Fruit fly (Drosophila melanogaster) whole organism, embryonic: ENCODE results near the gene Pfdn2.

Experiments used
- Antp ChIP-seq: fragments of 200-800 bp; sonication (Bioruptor generic); optimal IDR thresholded peaks from 3 replicates; lab custom pipeline; 2016; ENCODE audit warnings: missing biosample characterization, missing genetic modification characterization
- Atf6 ChIP-seq: fragments of 200-800 bp; sonication (Bioruptor generic); IDR thresholded peaks from 2 replicates; pipeline ENCODE4 v1.3.6; 2022; ENCODE audit warnings: missing biosample characterization, missing genetic modification characterization
- Blimp-1 ChIP-seq: fragments of 200-800 bp; sonication (Bioruptor generic); optimal IDR thresholded peaks from 3 replicates; lab custom pipeline; 2018; ENCODE audit warnings: missing biosample characterization, missing genetic modification characterization, mild to moderate bottlenecking, moderate library complexity, missing genetic modification reagents
- CG10462 ChIP-seq: fragments of 200-800 bp; sonication (Bioruptor generic); optimal IDR thresholded peaks from 2 replicates; lab custom pipeline; 2016; ENCODE audit warnings: missing biosample characterization, missing genetic modification characterization
- CG12104 ChIP-seq: fragments of 200-800 bp; sonication (Bioruptor generic); optimal IDR thresholded peaks from 3 replicates; lab custom pipeline; 2016; ENCODE audit warnings: missing biosample characterization, missing genetic modification characterization
- CG15514 ChIP-seq: fragments of 200-800 bp; sonication (Bioruptor generic); optimal IDR thresholded peaks from 3 replicates; lab custom pipeline; 2017; ENCODE audit warnings: missing biosample characterization, missing genetic modification characterization, mild to moderate bottlenecking, moderate library complexity, missing genetic modification reagents
- CG15696 ChIP-seq: fragments of 200-800 bp; sonication (Bioruptor generic); optimal IDR thresholded peaks from 2 replicates; lab custom pipeline; 2019; ENCODE audit warnings: missing biosample characterization, mild to moderate bottlenecking, missing genetic modification characterization, moderate library complexity
- CG17359 ChIP-seq: fragments of 200-800 bp; sonication (Bioruptor generic); optimal IDR thresholded peaks from 3 replicates; lab custom pipeline; 2018; ENCODE audit warnings: missing biosample characterization, mild to moderate bottlenecking, missing genetic modification characterization, moderate library complexity
- CG17385 ChIP-seq: fragments of 200-800 bp; sonication (Bioruptor generic); optimal IDR thresholded peaks from 3 replicates; lab custom pipeline; 2018; ENCODE audit warnings: missing biosample characterization, mild to moderate bottlenecking, missing genetic modification characterization
- CG2120 ChIP-seq: fragments of 200-800 bp; sonication (Bioruptor generic); optimal IDR thresholded peaks from 3 replicates; lab custom pipeline; 2016; ENCODE audit warnings: missing biosample characterization, missing genetic modification characterization
- CG2202 ChIP-seq: fragments of 200-800 bp; sonication (Bioruptor generic); optimal IDR thresholded peaks from 2 replicates; lab custom pipeline; 2018; ENCODE audit warnings: missing biosample characterization, mild to moderate bottlenecking, missing genetic modification characterization
- CG30403 ChIP-seq: fragments of 200-800 bp; sonication (Bioruptor generic); optimal IDR thresholded peaks from 3 replicates; lab custom pipeline; 2016; ENCODE audit warnings: missing biosample characterization, missing genetic modification characterization
- CG31224 ChIP-seq: fragments of 200-800 bp; sonication (Bioruptor generic); IDR thresholded peaks from 2 replicates; pipeline ENCODE4 v1.3.6; 2022; ENCODE audit warnings: missing biosample characterization, missing genetic modification characterization
- CG6854 ChIP-seq: fragments of 200-800 bp; sonication (Bioruptor generic); optimal IDR thresholded peaks from 3 replicates; lab custom pipeline; 2017; ENCODE audit warnings: missing biosample characterization, mild to moderate bottlenecking, missing genetic modification characterization
- CG7839 ChIP-seq: fragments of 200-800 bp; sonication (Bioruptor generic); optimal IDR thresholded peaks from 3 replicates; lab custom pipeline; 2018; ENCODE audit warnings: missing biosample characterization, mild to moderate bottlenecking, missing genetic modification characterization, moderate library complexity
- CG7987 ChIP-seq: fragments of 200-800 bp; sonication (Bioruptor generic); optimal IDR thresholded peaks from 2 replicates; lab custom pipeline; 2018; ENCODE audit warnings: missing biosample characterization, mild to moderate bottlenecking, missing genetic modification characterization, moderate library complexity
- CG8290 ChIP-seq, 3 experiments: fragments of 200-800 bp; sonication (Bioruptor generic); optimal IDR thresholded peaks; 2 replicates each; lab custom pipeline; 2016 to 2019; ENCODE audit warnings: missing biosample characterization in 3 of 3, missing genetic modification characterization in 3 of 3, mild to moderate bottlenecking in 2 of 3, moderate library complexity in 1 of 3
- CG8765 ChIP-seq: fragments of 200-800 bp; sonication (Bioruptor generic); IDR thresholded peaks from 2 replicates; pipeline ENCODE4 v1.3.6; 2022; ENCODE audit warnings: missing biosample characterization, missing genetic modification characterization
- CG8944 ChIP-seq: fragments of 200-800 bp; sonication (Bioruptor generic); optimal IDR thresholded peaks from 3 replicates; lab custom pipeline; 2016; ENCODE audit warnings: missing biosample characterization, missing genetic modification characterization
- CG9876 ChIP-seq: fragments of 200-800 bp; sonication (Bioruptor generic); optimal IDR thresholded peaks from 2 replicates; lab custom pipeline; 2016; ENCODE audit warnings: missing biosample characterization, missing genetic modification characterization
- CHES-1-like ChIP-seq: fragments of 200-800 bp; sonication (Bioruptor generic); optimal IDR thresholded peaks from 2 replicates; lab custom pipeline; 2016; ENCODE audit warnings: missing biosample characterization, missing genetic modification characterization
- Chrac-16 ChIP-seq: fragments of 200-800 bp; sonication (Bioruptor generic); optimal IDR thresholded peaks from 3 replicates; lab custom pipeline; 2016; ENCODE audit warnings: missing biosample characterization, missing genetic modification characterization
- Fer3 ChIP-seq: fragments of 200-800 bp; sonication (Bioruptor generic); optimal IDR thresholded peaks from 2 replicates; lab custom pipeline; 2018; ENCODE audit warnings: missing biosample characterization, mild to moderate bottlenecking, missing genetic modification characterization, moderate library complexity
- HLH4C ChIP-seq: fragments of 200-800 bp; sonication (Bioruptor generic); IDR thresholded peaks from 3 replicates; pipeline ENCODE4 v1.3.6; 2022; ENCODE audit warnings: missing biosample characterization, missing genetic modification characterization; ENCODE audit not compliant: partially characterized antibody
- Hsf ChIP-seq: fragments of 200-800 bp; sonication (Bioruptor generic); optimal IDR thresholded peaks from 3 replicates; lab custom pipeline; 2016; ENCODE audit warnings: missing biosample characterization, missing genetic modification characterization
- NK7.1 ChIP-seq: fragments of 200-800 bp; sonication (Bioruptor generic); optimal IDR thresholded peaks from 3 replicates; lab custom pipeline; 2016; ENCODE audit warnings: missing biosample characterization, missing genetic modification characterization
- Stat92E ChIP-seq, 3 experiments: fragments of >200 bp in 2 of 3; fragments of 200-800 bp in 1 of 3; sonication (Bioruptor generic) in 1 of 3; optimal IDR thresholded peaks; 2 replicates each; lab custom pipeline; 2017 to 2019; ENCODE audit warnings: missing biosample characterization in 3 of 3, missing genetic modification characterization in 3 of 3, mild to moderate bottlenecking in 1 of 3, moderate library complexity in 1 of 3
- Xbp1 ChIP-seq: fragments of 200-800 bp; sonication (Bioruptor generic); optimal IDR thresholded peaks from 3 replicates; lab custom pipeline; 2016; ENCODE audit warnings: missing biosample characterization, mild to moderate bottlenecking, missing genetic modification characterization
- ara ChIP-seq: fragments of 200-800 bp; sonication (Bioruptor generic); IDR thresholded peaks from 2 replicates; pipeline ENCODE4 v1.3.6; 2022; ENCODE audit warnings: missing biosample characterization, missing genetic modification characterization
- ase ChIP-seq: fragments of 200-800 bp; sonication (Bioruptor generic); IDR thresholded peaks from 3 replicates; pipeline ENCODE4 v1.3.6; 2022; ENCODE audit warnings: missing biosample characterization, missing genetic modification characterization
- bab2 ChIP-seq: fragments of 200-800 bp; sonication (Bioruptor generic); optimal IDR thresholded peaks from 2 replicates; lab custom pipeline; 2016; ENCODE audit warnings: missing biosample characterization, missing genetic modification characterization
- corto ChIP-seq: fragments of 200-800 bp; sonication (Bioruptor generic); optimal IDR thresholded peaks from 2 replicates; lab custom pipeline; 2016; ENCODE audit warnings: missing biosample characterization, mild to moderate bottlenecking, missing genetic modification characterization, moderate library complexity
- dpn ChIP-seq, 2 experiments: fragments of 200-800 bp; sonication (Bioruptor generic); optimal IDR thresholded peaks; 3 replicates each; lab custom pipeline; 2016; ENCODE audit warnings: missing biosample characterization in 2 of 2, missing genetic modification characterization in 2 of 2
- ham ChIP-seq: fragments of 200-800 bp; sonication (Bioruptor generic); IDR thresholded peaks from 2 replicates; pipeline ENCODE4 v1.3.6; 2022; ENCODE audit warnings: missing biosample characterization, missing genetic modification characterization
- hbn ChIP-seq: fragments of 200-800 bp; sonication (Bioruptor generic); IDR thresholded peaks from 2 replicates; pipeline ENCODE4 v1.3.6; 2022; ENCODE audit warnings: missing biosample characterization, missing genetic modification characterization; ENCODE audit not compliant: partially characterized antibody
- her ChIP-seq: fragments of 200-800 bp; sonication (Bioruptor generic); optimal IDR thresholded peaks from 2 replicates; lab custom pipeline; 2016; ENCODE audit warnings: missing biosample characterization, missing genetic modification characterization
- ken ChIP-seq: fragments of 200-800 bp; sonication (Bioruptor generic); IDR thresholded peaks from 3 replicates; pipeline ENCODE4 v1.3.6; 2022; ENCODE audit warnings: missing biosample characterization, missing genetic modification characterization
- lbe ChIP-seq: fragments of 200-800 bp; sonication (Bioruptor generic); optimal IDR thresholded peaks from 2 replicates; lab custom pipeline; 2016; ENCODE audit warnings: missing biosample characterization, mild to moderate bottlenecking, missing genetic modification characterization
- otp ChIP-seq: fragments of 200-800 bp; sonication (Bioruptor generic); IDR thresholded peaks from 3 replicates; pipeline ENCODE4, ENCODE4 v1.3.6; 2022; ENCODE audit warnings: missing biosample characterization, missing genetic modification characterization
- phol ChIP-seq: fragments of 200-800 bp; sonication (Bioruptor generic); optimal IDR thresholded peaks from 3 replicates; lab custom pipeline; 2018; ENCODE audit warnings: missing biosample characterization, mild to moderate bottlenecking, missing genetic modification characterization, moderate library complexity
- pzg ChIP-seq: fragments of 200-800 bp; sonication (Bioruptor generic); optimal IDR thresholded peaks from 3 replicates; lab custom pipeline; 2018; ENCODE audit warnings: missing biosample characterization, mild to moderate bottlenecking, missing genetic modification characterization, moderate library complexity
- schlank ChIP-seq: fragments of 200-800 bp; sonication (Bioruptor generic); optimal IDR thresholded peaks from 2 replicates; lab custom pipeline; 2018; ENCODE audit warnings: missing biosample characterization, mild to moderate bottlenecking, missing genetic modification characterization
- sens ChIP-seq: fragments of 200-800 bp; sonication (Bioruptor generic); peaks from one replicate; lab custom pipeline; 2016; ENCODE audit warnings: missing biosample characterization, missing genetic modification characterization
- slou ChIP-seq: fragments of 200-800 bp; sonication (Bioruptor generic); optimal IDR thresholded peaks from 3 replicates; lab custom pipeline; 2016; ENCODE audit warnings: missing biosample characterization, missing genetic modification characterization
- slp2 ChIP-seq: fragments of 200-800 bp; sonication (Bioruptor generic); optimal IDR thresholded peaks from 2 replicates; lab custom pipeline; 2016; ENCODE audit warnings: missing biosample characterization, missing genetic modification characterization
- sr ChIP-seq: fragments of 200-800 bp; sonication (Bioruptor generic); IDR thresholded peaks from 3 replicates; pipeline ENCODE4 v1.3.6; 2022; ENCODE audit warnings: missing biosample characterization, missing genetic modification characterization
- trh ChIP-seq: fragments of 200-800 bp; sonication (Bioruptor generic); optimal IDR thresholded peaks from 2 replicates; lab custom pipeline; 2016; ENCODE audit warnings: missing biosample characterization, missing genetic modification characterization
- unc-4 ChIP-seq: fragments of 200-800 bp; sonication (Bioruptor generic); IDR thresholded peaks from 2 replicates; pipeline ENCODE4 v1.3.6; 2022; ENCODE audit warnings: missing biosample characterization, missing genetic modification characterization; ENCODE audit not compliant: partially characterized antibody
- vnd ChIP-seq: fragments of 200-800 bp; sonication (Bioruptor generic); IDR thresholded peaks from 3 replicates; pipeline ENCODE4 v1.3.6; 2022; ENCODE audit warnings: missing biosample characterization, missing genetic modification characterization; ENCODE audit not compliant: partially characterized antibody

Gene Pfdn2

dm6 chr3L:11093046-11093520 lies 18.9 kb upstream of the Pfdn2 start, which contains the start of gene JIL-1 (continued):
- no peak for TF ChIP-seq her (GFP tag; lab: Kevin White, UChicago)
- peak; percentile 24 for TF ChIP-seq slp2 (GFP tag; lab: Kevin White, UChicago)
- TF ChIP-seq CG7839 (tag; lab: Kevin White, UChicago) = peak; percentile 79
- peak; percentile 44 for TF ChIP-seq CG17385 (GFP tag; lab: Kevin White, UChicago)
- peak; percentile 65 for TF ChIP-seq phol
- TF ChIP-seq lbe (GFP tag; lab: Kevin White, UChicago) = peak; percentile 51
- TF ChIP-seq corto (GFP tag; lab: Kevin White, UChicago) = no peak
- TF ChIP-seq hbn (GFP tag; lab: Robert Waterston, UW) = peak; percentile 75
- peak; percentile 87 for TF ChIP-seq unc-4 (GFP tag; lab: Robert Waterston, UW)
- TF ChIP-seq CG15514 = peak; percentile 53
- TF ChIP-seq sr = peak; percentile 5; the same call in 1 of the 3 replicates
- TF ChIP-seq schlank (tag; lab: Kevin White, UChicago) = no peak
- peak; percentile 76 for TF ChIP-seq ase (GFP tag; lab: Robert Waterston, UW)
- peak in 1 of 3 experiments; percentile 43 for TF ChIP-seq Stat92E (GFP tag; optimal IDR thresholded peaks at IDR 0.05; lab: Kevin White, UChicago)
- TF ChIP-seq CG30403 (GFP tag; lab: Kevin White, UChicago) = peak; percentile 77
- TF ChIP-seq CG2120 (GFP tag; lab: Kevin White, UChicago) = peak; percentile 85
- no peak for TF ChIP-seq CG12104 (GFP tag; lab: Kevin White, UChicago)
- TF ChIP-seq CG17359 (tag; lab: Kevin White, UChicago) = peak; percentile 62
- TF ChIP-seq slou (GFP tag; lab: Kevin White, UChicago) = peak; percentile 47
- TF ChIP-seq sens (GFP tag; lab: Kevin White, UChicago) = peak; percentile 84
- TF ChIP-seq NK7.1 = no peak
- TF ChIP-seq CG2202 (tag; lab: Kevin White, UChicago) = peak; percentile 34
- TF ChIP-seq Chrac-16 = peak; percentile 63
- TF ChIP-seq CG15696 (tag; lab: Kevin White, UChicago) = peak; percentile 18
- peak; percentile 59 for TF ChIP-seq CG8290 (GFP tag; optimal IDR thresholded peaks at IDR 0.05; lab: Kevin White, UChicago)
- peak; percentile 9 to 74 for TF ChIP-seq CG8290 (tag; optimal IDR thresholded peaks at IDR 0.05; lab: Kevin White, UChicago)
- TF ChIP-seq Atf6 = peak; percentile 67
- TF ChIP-seq CG8944 = peak; percentile 12
- peak; percentile 68; the same call in 1 of the 2 replicates for TF ChIP-seq ara (GFP tag; lab: Robert Waterston, UW)
- TF ChIP-seq CG6854 = no peak
- peak; percentile 2 for TF ChIP-seq CG7987 (GFP tag; lab: Kevin White, UChicago)
- peak; percentile 79 for TF ChIP-seq pzg (GFP tag; lab: Kevin White, UChicago)
- TF ChIP-seq bab2 (GFP tag; lab: Kevin White, UChicago) = peak; percentile 48
- no peak for TF ChIP-seq CG10462 (GFP tag; lab: Kevin White, UChicago)
- TF ChIP-seq Xbp1 (GFP tag; lab: Kevin White, UChicago) = peak; percentile 76
- TF ChIP-seq ham (GFP tag; lab: Robert Waterston, UW) = peak; percentile 40; the same call in 1 of the 2 replicates
- TF ChIP-seq vnd (GFP tag; lab: Robert Waterston, UW) = peak; percentile 77
- no peak for TF ChIP-seq CG8765 (GFP tag; lab: Robert Waterston, UW)
- peak; percentile 8 for TF ChIP-seq trh (GFP tag; lab: Kevin White, UChicago)
- TF ChIP-seq otp (GFP tag; lab: Robert Waterston, UW) = 0 out of 3 replicates have a peak, but pooled peaks have one; percentile 11
- TF ChIP-seq ken (GFP tag; lab: Robert Waterston, UW) = peak; percentile 81
- TF ChIP-seq Fer3 (tag; lab: Kevin White, UChicago) = peak; percentile 54
- TF ChIP-seq Hsf (GFP tag; lab: Kevin White, UChicago) = peak; percentile 50
- TF ChIP-seq CHES-1-like (GFP tag; lab: Kevin White, UChicago) = no peak
- peak; percentile 58 to 60 for TF ChIP-seq dpn (GFP tag; optimal IDR thresholded peaks at IDR 0.05; lab: Kevin White, UChicago)
- TF ChIP-seq Blimp-1 = peak; percentile 39
- TF ChIP-seq Antp (GFP tag; lab: Kevin White, UChicago) = peak; percentile 31
- peak; percentile 65 for TF ChIP-seq CG31224 (GFP tag; lab: Robert Waterston, UW)
- no peak for TF ChIP-seq CG9876 (GFP tag; lab: Kevin White, UChicago)
- TF ChIP-seq HLH4C = peak; percentile 82
